Fruit fly (Drosophila melanogaster) whole organism, wandering third instar larva: ENCODE results near the gene RpS14b.
A peak's percentile ranks its signal among the peaks of the same experiment; 100 is the strongest.

Experiments
- Abd-B ChIP-seq: fragments of >200 bp; optimal IDR thresholded peaks from 2 replicates; lab custom pipeline; 2017; ENCODE audit warnings: missing biosample characterization, missing genetic modification characterization
- CG32264 ChIP-seq: fragments of 200-800 bp; sonication (Bioruptor generic); optimal IDR thresholded peaks from 2 replicates; lab custom pipeline; 2016; ENCODE audit warnings: missing biosample characterization, missing genetic modification characterization
- CG9705 ChIP-seq: fragments of 200-800 bp; sonication (Bioruptor generic); optimal IDR thresholded peaks from 2 replicates; lab custom pipeline; 2018; ENCODE audit warnings: missing biosample characterization, mild to moderate bottlenecking, missing genetic modification characterization
- CrebA ChIP-seq: fragments of 200-800 bp; sonication (Bioruptor generic); optimal IDR thresholded peaks from 2 replicates; lab custom pipeline; 2016; ENCODE audit warnings: missing biosample characterization, mild to moderate bottlenecking, missing genetic modification characterization, borderline replicate concordance
- Dif ChIP-seq: fragments of 200-275, 200-300 bp; sonication (Bioruptor generic); optimal IDR thresholded peaks from 2 replicates; lab custom pipeline; 2018; ENCODE audit warnings: missing biosample characterization, missing genetic modification characterization; ENCODE audit not compliant: partially characterized antibody
- HLH106 ChIP-seq: fragments of 200-800 bp; optimal IDR thresholded peaks from 3 replicates; lab custom pipeline; 2019; ENCODE audit warnings: missing biosample characterization, mild to moderate bottlenecking, missing genetic modification characterization, moderate library complexity
- Hnf4 ChIP-seq: fragments of 200-800 bp; sonication (Bioruptor generic); optimal IDR thresholded peaks from 2 replicates; lab custom pipeline; 2016; ENCODE audit warnings: missing biosample characterization, mild to moderate bottlenecking, missing genetic modification characterization
- Hr83 ChIP-seq: fragments of 200-300 bp; sonication (Bioruptor generic); optimal IDR thresholded peaks from 2 replicates; lab custom pipeline; 2016; ENCODE audit warnings: missing biosample characterization, mild to moderate bottlenecking, missing genetic modification characterization, moderate library complexity; ENCODE audit not compliant: poor library complexity, severe bottlenecking
- Jra ChIP-seq: sonication (Bioruptor generic); optimal IDR thresholded peaks from 2 replicates; lab custom pipeline; 2016; ENCODE audit warnings: missing biosample characterization, missing genetic modification characterization
- Myc ChIP-seq: fragments of >200 bp; optimal IDR thresholded peaks from 2 replicates; lab custom pipeline; 2017
- N ChIP-seq: fragments of >200 bp; optimal IDR thresholded peaks from 2 replicates; lab custom pipeline; 2018; ENCODE audit warnings: missing biosample characterization, missing external identifiers, missing genetic modification characterization
- OdsH ChIP-seq: fragments of 200-800 bp; sonication (Bioruptor generic); optimal IDR thresholded peaks from 2 replicates; lab custom pipeline; 2016; ENCODE audit warnings: missing biosample characterization, mild to moderate bottlenecking, missing genetic modification characterization
- Rel ChIP-seq, 2 experiments: fragments of 200-800 bp; sonication (Bioruptor generic) in 1 of 2; optimal IDR thresholded peaks; 2 replicates in 1 of 2; 3 replicates in 1 of 2; lab custom pipeline; 2016 to 2019; ENCODE audit warnings: mild to moderate bottlenecking in 2 of 2, missing biosample characterization in 2 of 2, missing genetic modification characterization in 2 of 2, moderate library complexity in 1 of 2
- Sp1 ChIP-seq: fragments of 200-800 bp; sonication (Bioruptor generic); optimal IDR thresholded peaks from 3 replicates; lab custom pipeline; 2019; ENCODE audit warnings: missing biosample characterization, mild to moderate bottlenecking, missing genetic modification characterization, moderate library complexity
- Vsx2 ChIP-seq: fragments of 200-300, 225-300 bp; sonication (Bioruptor generic); optimal IDR thresholded peaks from 2 replicates; lab custom pipeline; 2018; ENCODE audit warnings: missing biosample characterization, missing genetic modification characterization; ENCODE audit not compliant: partially characterized antibody
- br ChIP-seq: fragments of 200-800 bp; sonication (Bioruptor generic); optimal IDR thresholded peaks from 2 replicates; lab custom pipeline; 2016; ENCODE audit warnings: missing biosample characterization, missing genetic modification characterization
- brk ChIP-seq: fragments of 200-800 bp; sonication (Bioruptor generic); optimal IDR thresholded peaks from 2 replicates; lab custom pipeline; 2016; ENCODE audit warnings: missing biosample characterization, mild to moderate bottlenecking, missing genetic modification characterization
- dl ChIP-seq, 2 experiments: fragments of 175-275, 200-275 bp in 1 of 2; fragments of 200-275 bp in 1 of 2; sonication (Bioruptor generic); optimal IDR thresholded peaks; lab custom pipeline; 2018; ENCODE audit warnings: mild to moderate bottlenecking in 2 of 2, missing biosample characterization in 2 of 2, missing genetic modification characterization in 2 of 2, moderate library complexity in 2 of 2; ENCODE audit not compliant: partially characterized antibody in 2 of 2, insufficient read depth in 1 of 2
- dmrt93B ChIP-seq: fragments of 200-800 bp; sonication (Bioruptor generic); optimal IDR thresholded peaks from 2 replicates; lab custom pipeline; 2018; ENCODE audit warnings: missing biosample characterization, mild to moderate bottlenecking, missing genetic modification characterization
- dsf ChIP-seq: sonication (Bioruptor generic); optimal IDR thresholded peaks from 2 replicates; lab custom pipeline; 2016; ENCODE audit warnings: missing biosample characterization, missing genetic modification characterization, borderline replicate concordance
- ey ChIP-seq: fragments of 200-800 bp; sonication (Bioruptor generic); optimal IDR thresholded peaks from 2 replicates; lab custom pipeline; 2016; ENCODE audit warnings: missing biosample characterization, missing genetic modification characterization
- foxo ChIP-seq, 2 experiments: fragments of 200-800 bp; sonication (Bioruptor generic); optimal IDR thresholded peaks; 2 replicates in 1 of 2; 3 replicates in 1 of 2; lab custom pipeline; 2016 to 2017; ENCODE audit warnings: missing biosample characterization in 2 of 2, missing genetic modification characterization in 2 of 2
- fru ChIP-seq: fragments of 200-800 bp; sonication (Bioruptor generic); optimal IDR thresholded peaks from 3 replicates; lab custom pipeline; 2016; ENCODE audit warnings: missing biosample characterization, mild to moderate bottlenecking, missing genetic modification characterization
- h ChIP-seq: fragments of 200-800 bp; sonication (Bioruptor generic); optimal IDR thresholded peaks from 3 replicates; lab custom pipeline; 2016; ENCODE audit warnings: missing biosample characterization, mild to moderate bottlenecking, missing genetic modification characterization
- jim ChIP-seq: fragments of 175-275, 200-325 bp; sonication (Bioruptor generic); optimal IDR thresholded peaks from 2 replicates; lab custom pipeline; 2016; ENCODE audit warnings: missing biosample characterization, mild to moderate bottlenecking, missing genetic modification characterization
- psq ChIP-seq: fragments of 200-800 bp; sonication (Bioruptor generic); optimal IDR thresholded peaks from 3 replicates; lab custom pipeline; 2017; ENCODE audit warnings: missing biosample characterization, mild to moderate bottlenecking, missing genetic modification characterization, moderate library complexity
- rgr ChIP-seq: fragments of 200-800 bp; sonication (Bioruptor generic); optimal IDR thresholded peaks from 3 replicates; lab custom pipeline; 2016; ENCODE audit warnings: missing biosample characterization, mild to moderate bottlenecking, missing genetic modification characterization
- sage ChIP-seq: fragments of 200-800 bp; sonication (Bioruptor generic); optimal IDR thresholded peaks from 2 replicates; lab custom pipeline; 2016; ENCODE audit warnings: missing biosample characterization, mild to moderate bottlenecking, missing genetic modification characterization
- sv ChIP-seq: fragments of 200-800 bp; sonication (Bioruptor generic); optimal IDR thresholded peaks from 3 replicates; lab custom pipeline; 2016; ENCODE audit warnings: missing biosample characterization, missing genetic modification characterization
- tai ChIP-seq: sonication (Bioruptor generic); optimal IDR thresholded peaks from 2 replicates; lab custom pipeline; 2016; ENCODE audit warnings: missing biosample characterization, missing genetic modification characterization
- woc ChIP-seq: sonication (Bioruptor generic); optimal IDR thresholded peaks from 2 replicates; lab custom pipeline; 2016; ENCODE audit warnings: missing biosample characterization, mild to moderate bottlenecking, missing genetic modification characterization

RpS14b gene

dm6 chrX:7972363-7972942 lies 37.8 kb downstream of the RpS14b start:
- TF ChIP-seq sage (peak; percentile 68), brk (GFP tag; lab: Kevin White, UChicago) (peak; percentile 67), sv (peak; percentile 72), CrebA (peak; percentile 48), Dif (GFP tag; lab: Kevin White, UChicago) (no peak), dmrt93B (GFP tag; lab: Kevin White, UChicago) (peak; percentile 78), h (peak; percentile 86), fru (GFP tag; lab: Kevin White, UChicago) (peak; percentile 84), Rel (GFP tag; optimal IDR thresholded peaks at IDR 0.05; lab: Kevin White, UChicago) (peak; percentile 17), Rel (tag; optimal IDR thresholded peaks at IDR 0.05; lab: Kevin White, UChicago) (peak; percentile 33), tai (GFP tag; lab: Kevin White, UChicago) (peak; percentile 16), ey (GFP tag; lab: Kevin White, UChicago) (peak; percentile 86), CG9705 (GFP tag; lab: Kevin White, UChicago) (peak; percentile 59), woc (GFP tag; lab: Kevin White, UChicago) (peak; percentile 74), jim (GFP tag; lab: Kevin White, UChicago) (no peak), HLH106 (tag; lab: Kevin White, UChicago) (peak; percentile 76), Hr83 (GFP tag; lab: Kevin White, UChicago) (no peak), psq (GFP tag; lab: Kevin White, UChicago) (peak; percentile 77), Jra (GFP tag; lab: Kevin White, UChicago) (peak; percentile 2), Hnf4 (GFP tag; lab: Kevin White, UChicago) (peak; percentile 80), OdsH (peak; percentile 79), Sp1 (GFP tag; lab: Kevin White, UChicago) (peak; percentile 86), foxo (GFP tag; optimal IDR thresholded peaks at IDR 0.05; lab: Kevin White, UChicago) (peak in 1 of 2 experiments; percentile 88), dl (GFP tag; optimal IDR thresholded peaks at IDR 0.05; lab: Kevin White, UChicago; ENCODE audit: insufficient read depth in 1 of 2, partially characterized antibody in 2 of 2) (no peak), Vsx2 (no peak), br (GFP tag; lab: Kevin White, UChicago) (peak; percentile 83), dsf (GFP tag; lab: Kevin White, UChicago) (no peak), CG32264 (GFP tag; lab: Kevin White, UChicago) (peak; percentile 72), rgr (GFP tag; lab: Kevin White, UChicago) (peak; percentile 86)

dm6 chrX:7973325-7973954 lies 38.7 kb downstream of the RpS14b start:
- TF ChIP-seq Abd-B (GFP tag; lab: Kevin White, UChicago) (no peak), ey (GFP tag; lab: Kevin White, UChicago) (no peak), OdsH (no peak), Jra (GFP tag; lab: Kevin White, UChicago) (peak; percentile 38), psq (GFP tag; lab: Kevin White, UChicago) (peak; percentile 61), br (GFP tag; lab: Kevin White, UChicago) (no peak), fru (GFP tag; lab: Kevin White, UChicago) (no peak), Myc (lab: Kevin White, UChicago) (no peak), HLH106 (tag; lab: Kevin White, UChicago) (no peak), Vsx2 (no peak), sage (no peak), brk (GFP tag; lab: Kevin White, UChicago) (no peak), foxo (GFP tag; optimal IDR thresholded peaks at IDR 0.05; lab: Kevin White, UChicago) (no peak), N (no peak), Hnf4 (GFP tag; lab: Kevin White, UChicago) (no peak), Sp1 (GFP tag; lab: Kevin White, UChicago) (no peak), CG32264 (GFP tag; lab: Kevin White, UChicago) (no peak), Rel (GFP tag; optimal IDR thresholded peaks at IDR 0.05; lab: Kevin White, UChicago) (no peak), Rel (tag; optimal IDR thresholded peaks at IDR 0.05; lab: Kevin White, UChicago) (no peak), dl (GFP tag; optimal IDR thresholded peaks at IDR 0.05; lab: Kevin White, UChicago; ENCODE audit: insufficient read depth in 1 of 2, partially characterized antibody in 2 of 2) (no peak), h (peak; percentile 20), Dif (GFP tag; lab: Kevin White, UChicago) (no peak), tai (GFP tag; lab: Kevin White, UChicago) (no peak), jim (GFP tag; lab: Kevin White, UChicago) (no peak)
